Worm (Caenorhabditis elegans): ENCODE measurements around the gene str-16.

ce11 chrV:3276184-3276583, 39.5 kb downstream of the str-16 start:
- TF ChIP-seq hmbx-1 (tag; optimal IDR thresholded peaks at IDR 0.05), result no peak
- no peak for TF ChIP-seq flt-1 (GFP tag; IDR thresholded peaks at IDR 0.05)
- no peak for TF ChIP-seq tra-4 (tag; optimal IDR thresholded peaks at IDR 0.05)
- no peak for TF ChIP-seq tbx-11 (GFP tag; IDR thresholded peaks at IDR 0.05)
- no peak for TF ChIP-seq aly-1 (tag; optimal IDR thresholded peaks at IDR 0.05)
- TF ChIP-seq B0310.2 (tag; optimal IDR thresholded peaks at IDR 0.05), result no peak
- TF ChIP-seq ama-1 (optimal IDR thresholded peaks at IDR 0.05), result no peak
- TF ChIP-seq ceh-13 (GFP tag; optimal IDR thresholded peaks at IDR 0.05), result no peak
- no peak for TF ChIP-seq tbx-37 (GFP tag; conservative IDR thresholded peaks at IDR 0.05)

All from whole organism, early embryonic.